Worm (Caenorhabditis elegans): ENCODE measurements around the gene F31F4.1.

Gene F31F4.1

ce11 chrV:671342-671741 lies 12.5 kb upstream of the F31F4.1 start, which contains the start of gene sru-24:
Gene sru-24, minus strand, starts transcription at chrV:671442.
- TF ChIP-seq zag-1 (tag; optimal IDR thresholded peaks at IDR 0.05) (no peak), nhr-12 (tag; optimal IDR thresholded peaks at IDR 0.05) (no peak), nhr-11 (tag; optimal IDR thresholded peaks at IDR 0.05) (no peak), ama-1 (optimal IDR thresholded peaks at IDR 0.05) (no peak), nhr-76 (tag; optimal IDR thresholded peaks at IDR 0.05) (no peak), nhr-43 (tag; optimal IDR thresholded peaks at IDR 0.05; ENCODE audit: poor library complexity, severe bottlenecking) (no peak), ztf-4 (tag; optimal IDR thresholded peaks at IDR 0.05) (no peak)

DNA sequence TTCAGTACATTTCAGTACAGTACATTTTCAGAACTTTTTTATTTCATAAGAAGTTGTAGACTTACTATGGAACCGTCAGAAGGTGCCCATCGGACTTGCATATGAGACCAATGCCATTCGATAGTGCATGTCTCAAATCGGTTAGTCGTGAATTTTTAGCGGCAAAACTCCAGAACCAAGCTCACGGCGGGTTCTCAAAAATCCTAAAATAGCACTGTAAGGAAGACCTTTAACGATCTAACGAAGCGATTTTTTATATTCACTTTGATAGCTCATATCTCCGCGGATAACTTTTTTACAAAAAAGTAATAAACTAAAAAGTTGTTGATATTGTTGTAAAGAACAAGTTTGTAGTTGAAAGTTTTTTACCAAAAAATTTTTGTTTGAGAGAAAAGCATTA lies 9.6 kb upstream of the F31F4.1 start, which contains the start of gene sru-25:
Gene sru-25 (minus strand): TSS at position 101 of the 400 bp plus-strand sequence.
- TF ChIP-seq nhr-12 (tag; optimal IDR thresholded peaks at IDR 0.05), result no peak
- TF ChIP-seq sea-2 (GFP tag; optimal IDR thresholded peaks at IDR 0.05), result no peak
- no peak for TF ChIP-seq ceh-16 (tag; optimal IDR thresholded peaks at IDR 0.05)
- TF ChIP-seq egl-5 (tag; optimal IDR thresholded peaks at IDR 0.05), result no peak
- no peak for TF ChIP-seq fkh-2 (tag; optimal IDR thresholded peaks at IDR 0.05)
- TF ChIP-seq ceh-9 (tag; optimal IDR thresholded peaks at IDR 0.05), result no peak
- TF ChIP-seq hmg-11 (tag; optimal IDR thresholded peaks at IDR 0.05), result no peak
- TF ChIP-seq ZK546.5 (tag; optimal IDR thresholded peaks at IDR 0.05), result no peak
- no peak for TF ChIP-seq nhr-28 (tag; optimal IDR thresholded peaks at IDR 0.05)
- TF ChIP-seq fos-1 (tag; optimal IDR thresholded peaks at IDR 0.05), result no peak
- no peak for TF ChIP-seq pha-4 (tag; optimal IDR thresholded peaks at IDR 0.05)

DNA sequence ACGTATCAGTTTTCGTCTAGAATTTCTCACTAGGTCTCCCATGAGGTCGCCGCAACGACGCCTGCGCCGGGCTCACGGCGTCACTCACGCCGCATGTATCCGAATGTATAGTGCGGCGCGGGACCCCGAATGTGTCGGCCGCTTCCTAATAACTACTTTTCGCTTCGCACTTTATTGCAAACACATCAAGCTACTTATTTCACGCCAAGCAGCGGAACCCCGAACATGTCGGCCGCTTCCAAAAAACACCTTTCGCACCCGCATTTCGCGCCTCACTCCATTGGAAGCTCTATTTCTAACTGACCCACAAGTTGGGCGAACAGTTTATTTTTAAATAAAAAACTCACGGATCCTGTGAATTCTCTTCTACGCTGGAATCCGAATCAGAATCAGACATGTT lies 7.8 kb upstream of the F31F4.1 start:
- TF ChIP-seq elt-1 (tag; optimal IDR thresholded peaks at IDR 0.05) (no peak), snpc-4 (tag; optimal IDR thresholded peaks at IDR 0.05) (peak; percentile 24)

ce11 chrV:676550-677084 lies 7.2 kb upstream of the F31F4.1 start, which contains the start of the genes fbxa-72 and srx-21:
Gene fbxa-72, minus strand, starts transcription at chrV:676753.
Gene srx-21, plus strand, starts transcription at chrV:677034.
- peak; percentile 12 for TF ChIP-seq snpc-4 (tag; optimal IDR thresholded peaks at IDR 0.05)
- peak; percentile 36 for TF ChIP-seq nhr-25 (tag; optimal IDR thresholded peaks at IDR 0.05)
- TF ChIP-seq ceh-28 (tag; optimal IDR thresholded peaks at IDR 0.05), result peak; percentile 30
- TF ChIP-seq egl-27 (tag; optimal IDR thresholded peaks at IDR 0.05), result no peak
- TF ChIP-seq elt-2 (tag; optimal IDR thresholded peaks at IDR 0.05), result peak; percentile 28
- TF ChIP-seq nhr-23 (tag; optimal IDR thresholded peaks at IDR 0.05), result peak; percentile 62
- no peak for TF ChIP-seq lin-39 (tag; optimal IDR thresholded peaks at IDR 0.05)
- no peak for TF ChIP-seq egl-5 (tag; optimal IDR thresholded peaks at IDR 0.05)
- peak; percentile 60 for TF ChIP-seq nhr-43 (tag; optimal IDR thresholded peaks at IDR 0.05; ENCODE audit: poor library complexity, severe bottlenecking)
- peak; percentile 21 for TF ChIP-seq lin-15B (tag; optimal IDR thresholded peaks at IDR 0.05)

DNA sequence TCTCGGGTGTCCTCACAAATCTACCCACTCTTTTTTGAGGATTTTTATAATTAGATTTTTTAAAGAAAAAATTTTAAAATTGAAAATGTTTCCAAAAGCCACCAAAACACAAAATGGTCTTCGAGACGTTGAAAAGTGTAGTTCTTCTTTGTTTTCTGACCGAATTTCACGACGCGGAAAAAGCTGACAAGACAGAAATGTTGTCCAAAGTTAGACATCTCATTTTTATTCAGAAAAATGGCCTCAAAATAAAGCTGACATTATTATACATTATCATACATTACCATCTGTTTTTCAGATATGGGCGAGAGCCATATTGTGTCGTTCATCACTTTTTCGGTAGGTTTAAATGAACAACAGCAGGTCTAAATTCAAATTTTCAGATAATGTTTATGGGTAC lies 4.2 kb upstream of the F31F4.1 start, which contains the start of gene srx-22:
Gene srx-22 (plus strand): TSS at position 301 of the 400 bp plus-strand sequence.
- TF ChIP-seq ama-1 (optimal IDR thresholded peaks at IDR 0.05), result no peak
- TF ChIP-seq aly-2 (tag; optimal IDR thresholded peaks at IDR 0.05), result no peak

DNA sequence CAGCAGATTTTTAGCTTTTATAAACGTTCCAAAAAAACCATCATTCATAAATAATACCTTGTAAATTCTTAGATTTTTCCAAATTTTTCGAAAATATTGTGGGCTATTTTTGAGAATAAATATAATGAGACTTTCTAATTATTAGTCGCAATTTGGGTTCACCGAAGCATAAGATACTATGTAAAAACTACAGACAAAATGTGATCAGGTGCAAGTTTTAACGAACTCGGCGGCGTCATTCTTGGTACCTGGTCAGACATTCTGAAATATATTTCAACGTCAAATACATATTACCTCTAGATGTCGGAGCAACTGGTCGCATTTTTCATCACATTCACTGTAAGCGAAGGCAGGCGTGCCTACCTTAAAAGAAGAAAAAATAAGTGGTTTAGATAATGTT lies 1.8 kb upstream of the F31F4.1 start, which contains the start of gene srx-23:
Gene srx-23 (plus strand): TSS at position 301 of the 400 bp plus-strand sequence.
- no peak for TF ChIP-seq ceh-9 (tag; optimal IDR thresholded peaks at IDR 0.05)
- no peak for TF ChIP-seq skn-1 (tag; optimal IDR thresholded peaks at IDR 0.05)
- TF ChIP-seq nhr-43 (tag; optimal IDR thresholded peaks at IDR 0.05; ENCODE audit: poor library complexity, severe bottlenecking), result no peak
- no peak for TF ChIP-seq ztf-4 (tag; optimal IDR thresholded peaks at IDR 0.05)

DNA sequence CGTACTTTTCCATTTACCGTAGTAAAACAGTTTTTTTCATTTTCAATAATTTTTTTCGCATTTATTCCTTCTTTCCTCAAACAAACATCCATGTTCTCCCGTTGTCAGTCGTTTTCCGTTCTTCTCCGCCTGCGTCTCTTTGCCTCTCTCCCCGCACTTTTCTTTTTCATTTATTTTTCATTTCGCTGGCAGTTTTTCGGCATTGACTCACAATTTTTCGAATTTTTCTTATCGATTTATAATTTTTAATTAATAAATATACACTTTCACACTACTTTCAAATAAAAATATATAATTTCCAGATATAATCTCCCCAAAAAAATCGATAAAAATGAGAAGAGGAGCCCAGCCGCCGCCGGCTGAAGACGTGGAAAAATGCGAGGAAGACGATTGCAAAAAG lies 3.5 kb downstream of the F31F4.1 start, which contains the start of gene H25P19.1:
Gene H25P19.1 (plus strand): TSS at position 301 of the 400 bp plus-strand sequence.
- no peak for TF ChIP-seq ama-1 (optimal IDR thresholded peaks at IDR 0.05)
- no peak for TF ChIP-seq egl-5 (tag; optimal IDR thresholded peaks at IDR 0.05)
- no peak for TF ChIP-seq daf-12 (tag; optimal IDR thresholded peaks at IDR 0.05)
- TF ChIP-seq pha-4 (tag; optimal IDR thresholded peaks at IDR 0.05), result no peak
